Worm (Caenorhabditis elegans) whole organism, early embryonic: ENCODE results near the gene vab-8.

Source experiments
- ama-1 ChIP-seq: fragments of 150-350 bp; optimal IDR thresholded peaks from 2 replicates; lab custom pipeline; 2014
- hmbx-1 ChIP-seq: sonication (generic microtip); optimal IDR thresholded peaks from 2 replicates; lab custom pipeline; 2016; ENCODE audit warnings: mild to moderate bottlenecking, missing genetic modification characterization, missing compliant biosample characterization
- hmg-4 ChIP-seq: fragments of 200-800 bp; sonication (Bioruptor generic); optimal IDR thresholded peaks from 2 replicates; lab custom pipeline; 2018; ENCODE audit warnings: mild to moderate bottlenecking, missing genetic modification characterization, missing compliant biosample characterization
- hnd-1 ChIP-seq: sonication (generic microtip); optimal IDR thresholded peaks from 2 replicates; lab custom pipeline; 2016; ENCODE audit warnings: missing genetic modification characterization, missing compliant biosample characterization
- sea-1 ChIP-seq: fragments of 200-800 bp; sonication (Bioruptor generic); conservative IDR thresholded peaks from 2 replicates; pipeline ENCODE4 v1.3.6; 2022; ENCODE audit warnings: missing genetic modification characterization, missing compliant biosample characterization
- tbx-37 ChIP-seq: fragments of 200-800 bp; sonication (Bioruptor generic); conservative IDR thresholded peaks from 2 replicates; pipeline ENCODE4 v1.3.6; 2022; ENCODE audit warnings: missing genetic modification reagents, missing genetic modification characterization, missing compliant biosample characterization

- TF ChIP-seq hmbx-1 (tag; lab: Kevin White, UChicago): no peak
- no peak for TF ChIP-seq hnd-1
- no peak for TF ChIP-seq sea-1 (GFP tag; lab: Robert Waterston, UW)
- no peak for TF ChIP-seq tbx-37 (GFP tag; lab: Robert Waterston, UW)
- TF ChIP-seq ama-1 (lab: Kevin White, UChicago): no peak
- TF ChIP-seq hmg-4 (GFP tag; lab: Kevin White, UChicago): no peak
Observed at ce11 chrV:12252272-12252671, 39.1 kb downstream of the vab-8 start, which contains the start of gene lrx-1.
